Worm (Caenorhabditis elegans): Measurements from ENCODE around the gene cdh-12.

cdh-12 gene

DNA sequence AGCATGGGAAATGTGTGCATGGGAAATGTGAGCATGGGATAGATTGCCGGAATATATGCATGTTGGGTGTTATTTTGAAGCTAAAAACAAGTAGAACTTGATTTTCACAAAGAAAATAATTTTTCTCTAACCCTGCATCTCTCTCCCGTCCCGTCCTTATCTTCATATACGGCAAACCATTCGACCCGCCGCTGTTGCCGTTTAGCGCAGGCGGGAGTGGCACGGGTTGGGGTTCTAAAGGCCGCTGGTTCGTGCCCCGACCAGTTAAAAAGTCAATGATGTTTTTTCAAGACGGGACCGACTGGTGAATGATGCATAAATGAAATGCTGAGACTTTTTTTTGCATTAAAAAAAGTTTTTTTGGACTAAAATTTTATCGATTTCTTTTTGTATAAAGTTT is 29.6 kb upstream of the cdh-12 start (continued):
- TF ChIP-seq ceh-20 (GFP tag; IDR thresholded peaks at IDR 0.05) (peak; percentile 50; the same call in 1 of the 2 replicates), ctbp-1 (GFP tag; IDR thresholded peaks at IDR 0.05) (peak; percentile 71), aly-2 (tag; optimal IDR thresholded peaks at IDR 0.05) (no peak), lir-3 (tag; optimal IDR thresholded peaks at IDR 0.05) (no peak), ama-1 (optimal IDR thresholded peaks at IDR 0.05) (no peak), zip-11 (GFP tag; IDR thresholded peaks at IDR 0.05) (no peak), zip-2 (tag; optimal IDR thresholded peaks at IDR 0.05) (no peak), madf-9 (GFP tag; conservative IDR thresholded peaks at IDR 0.05) (peak; percentile 74), Y75B8A.6 (GFP tag; IDR thresholded peaks at IDR 0.05) (no peak), dmd-6 (GFP tag; IDR thresholded peaks at IDR 0.05) (peak; percentile 69), aha-1 (tag) (peak; percentile 92), daf-12 (tag; optimal IDR thresholded peaks at IDR 0.05) (no peak), attf-4 (tag; optimal IDR thresholded peaks at IDR 0.05) (no peak), nhr-11 (tag; optimal IDR thresholded peaks at IDR 0.05) (no peak), T26A8.4 (GFP tag; IDR thresholded peaks at IDR 0.05) (no peak; the same call in 1 of the 2 replicates), daf-19 (GFP tag; conservative IDR thresholded peaks at IDR 0.05) (no peak), zag-1 (tag; optimal IDR thresholded peaks at IDR 0.05) (no peak), nhr-237 (tag; optimal IDR thresholded peaks at IDR 0.05) (no peak), mes-2 (tag; optimal IDR thresholded peaks at IDR 0.05; ENCODE audit: poor library complexity, severe bottlenecking) (peak; percentile 86), mep-1 (tag; optimal IDR thresholded peaks at IDR 0.05) (peak; percentile 50), sdz-12 (GFP tag; optimal IDR thresholded peaks at IDR 0.05) (peak; percentile 63), mdl-1 (tag; optimal IDR thresholded peaks at IDR 0.05) (no peak), jun-1 (tag; optimal IDR thresholded peaks at IDR 0.05) (no peak), F49E8.2 (tag; optimal IDR thresholded peaks at IDR 0.05; ENCODE audit: borderline replicate concordance) (no peak), mxl-3 (GFP tag; optimal IDR thresholded peaks at IDR 0.05) (peak; percentile 34), gei-8 (GFP tag; optimal IDR thresholded peaks at IDR 0.05) (peak; percentile 29), ZK337.2 (GFP tag; IDR thresholded peaks at IDR 0.05) (0 out of 2 replicates have a peak, but pooled peaks have one; percentile 29), nhr-48 (tag; optimal IDR thresholded peaks at IDR 0.05) (no peak), nhr-28 (tag; optimal IDR thresholded peaks at IDR 0.05) (no peak), arid-1 (GFP tag; conservative IDR thresholded peaks at IDR 0.05) (0 out of 2 replicates have a peak, but pooled peaks have one; percentile 48), spr-1 (tag; optimal IDR thresholded peaks at IDR 0.05) (no peak), F26F4.8 (GFP tag; conservative IDR thresholded peaks at IDR 0.05) (peak; percentile 50; the same call in 1 of the 2 replicates), ceh-62 (tag; optimal IDR thresholded peaks at IDR 0.05) (no peak), ceh-28 (tag; optimal IDR thresholded peaks at IDR 0.05) (no peak), hlh-30 (tag; optimal IDR thresholded peaks at IDR 0.05; ENCODE audit: insufficient read depth) (peak; percentile 72), ces-1 (GFP tag; optimal IDR thresholded peaks at IDR 0.05) (no peak), unc-130 (GFP tag; optimal IDR thresholded peaks at IDR 0.05) (peak; percentile 66), daf-8 (GFP tag; IDR thresholded peaks at IDR 0.05) (no peak), Y48G9A.11 (GFP tag; IDR thresholded peaks at IDR 0.05) (peak; percentile 67), tag-97 (GFP tag; IDR thresholded peaks at IDR 0.05) (no peak), hlh-11 (tag; optimal IDR thresholded peaks at IDR 0.05) (peak; percentile 49), cey-2 (tag; optimal IDR thresholded peaks at IDR 0.05; ENCODE audit: borderline replicate concordance, insufficient read depth) (no peak), Y5F2A.4 (GFP tag; optimal IDR thresholded peaks at IDR 0.05) (peak; percentile 25), F44E2.7 (GFP tag; IDR thresholded peaks at IDR 0.05) (no peak), tra-1 (GFP tag; IDR thresholded peaks at IDR 0.05) (peak; percentile 48; the same call in 1 of the 2 replicates)

Data from whole organism, L4 larva.